Fruit fly (Drosophila melanogaster) whole organism, wandering third instar larva: ENCODE measurements around the gene tub.

Experiments
- CrebA ChIP-seq: fragments of 200-800 bp; sonication (Bioruptor generic); optimal IDR thresholded peaks from 2 replicates; lab custom pipeline; 2016; ENCODE audit warnings: missing biosample characterization, mild to moderate bottlenecking, missing genetic modification characterization, borderline replicate concordance
- Dif ChIP-seq: fragments of 200-275, 200-300 bp; sonication (Bioruptor generic); optimal IDR thresholded peaks from 2 replicates; lab custom pipeline; 2018; ENCODE audit warnings: missing biosample characterization, missing genetic modification characterization; ENCODE audit not compliant: partially characterized antibody
- Hr83 ChIP-seq: fragments of 200-300 bp; sonication (Bioruptor generic); optimal IDR thresholded peaks from 2 replicates; lab custom pipeline; 2016; ENCODE audit warnings: missing biosample characterization, mild to moderate bottlenecking, missing genetic modification characterization, moderate library complexity; ENCODE audit not compliant: poor library complexity, severe bottlenecking
- OdsH ChIP-seq: fragments of 200-800 bp; sonication (Bioruptor generic); optimal IDR thresholded peaks from 2 replicates; lab custom pipeline; 2016; ENCODE audit warnings: missing biosample characterization, mild to moderate bottlenecking, missing genetic modification characterization
- Sp1 ChIP-seq: fragments of 200-800 bp; sonication (Bioruptor generic); optimal IDR thresholded peaks from 3 replicates; lab custom pipeline; 2019; ENCODE audit warnings: missing biosample characterization, mild to moderate bottlenecking, missing genetic modification characterization, moderate library complexity
- dmrt93B ChIP-seq: fragments of 200-800 bp; sonication (Bioruptor generic); optimal IDR thresholded peaks from 2 replicates; lab custom pipeline; 2018; ENCODE audit warnings: missing biosample characterization, mild to moderate bottlenecking, missing genetic modification characterization
- ey ChIP-seq: fragments of 200-800 bp; sonication (Bioruptor generic); optimal IDR thresholded peaks from 2 replicates; lab custom pipeline; 2016; ENCODE audit warnings: missing biosample characterization, missing genetic modification characterization
- lola ChIP-seq: fragments of >200 bp; optimal IDR thresholded peaks from 2 replicates; lab custom pipeline; 2017; ENCODE audit warnings: missing biosample characterization, missing genetic modification characterization
- pan ChIP-seq: fragments of >200 bp; optimal IDR thresholded peaks from 2 replicates; lab custom pipeline; 2017
- psq ChIP-seq: fragments of 200-800 bp; sonication (Bioruptor generic); optimal IDR thresholded peaks from 3 replicates; lab custom pipeline; 2017; ENCODE audit warnings: missing biosample characterization, mild to moderate bottlenecking, missing genetic modification characterization, moderate library complexity

DNA sequence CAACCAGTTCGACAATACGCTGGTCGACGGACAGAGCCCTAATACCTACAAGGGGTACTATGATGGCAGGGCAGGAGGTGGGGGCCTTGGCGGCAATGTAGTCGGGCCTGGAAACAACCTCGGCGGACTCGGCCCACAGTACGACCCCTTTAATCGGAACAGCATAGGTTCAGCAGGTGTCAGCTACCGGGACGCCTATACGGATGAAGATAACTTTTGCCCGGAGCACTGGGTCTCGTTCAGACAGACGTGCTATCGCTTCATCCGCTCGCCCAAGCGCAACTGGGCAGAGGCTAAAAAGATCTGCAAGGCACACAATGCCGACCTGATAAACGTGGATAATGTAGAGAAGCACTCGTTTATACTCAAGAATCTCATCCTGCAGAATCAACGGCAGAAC is 5.4 kb upstream of the tub start:
- TF ChIP-seq lola (GFP tag; lab: Kevin White, UChicago), result no peak
- no peak for TF ChIP-seq Dif
- TF ChIP-seq psq (GFP tag; lab: Kevin White, UChicago), result no peak
- TF ChIP-seq dmrt93B (GFP tag; lab: Kevin White, UChicago), result no peak
- TF ChIP-seq pan (lab: Kevin White, UChicago), result no peak
- no peak for TF ChIP-seq OdsH (GFP tag; lab: Kevin White, UChicago)
- no peak for TF ChIP-seq Hr83 (GFP tag; lab: Kevin White, UChicago)
- no peak for TF ChIP-seq CrebA (GFP tag; lab: Kevin White, UChicago)
- no peak for TF ChIP-seq ey (GFP tag; lab: Kevin White, UChicago)
- no peak for TF ChIP-seq Sp1 (GFP tag; lab: Kevin White, UChicago)
